Fruit fly (Drosophila melanogaster): ENCODE measurements around the gene HipHop.

The HipHop gene

DNA sequence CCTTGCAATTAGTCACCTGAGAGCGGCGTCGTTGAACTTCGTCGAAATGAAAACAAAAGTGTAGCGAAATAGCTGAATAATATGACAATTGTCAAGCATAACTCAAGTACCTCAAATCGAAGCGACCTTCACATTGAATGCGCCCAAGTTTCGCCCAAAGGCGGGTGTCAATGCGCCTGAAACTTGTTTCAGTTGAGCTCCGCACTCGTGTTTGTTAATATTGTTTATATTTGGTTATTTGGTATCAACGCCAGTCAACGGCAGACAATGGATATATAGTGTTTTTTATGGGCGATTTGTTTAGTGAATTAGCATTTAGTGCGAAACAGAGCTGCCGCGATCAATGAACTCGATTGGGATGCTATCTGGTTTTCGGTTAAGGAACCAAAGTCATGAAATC lies 40.9 kb downstream of the HipHop start:
- TF ChIP-seq h (GFP tag; optimal IDR thresholded peaks at IDR 0.05) (no peak), CrebA (GFP tag; optimal IDR thresholded peaks at IDR 0.05; ENCODE audit: borderline replicate concordance) (no peak), psq (GFP tag; optimal IDR thresholded peaks at IDR 0.05) (no peak), Dfd (GFP tag; optimal IDR thresholded peaks at IDR 0.05) (no peak), N (GFP tag; optimal IDR thresholded peaks at IDR 0.05) (no peak), lola (GFP tag; optimal IDR thresholded peaks at IDR 0.05) (no peak), Myc (optimal IDR thresholded peaks at IDR 0.05) (no peak), Hr83 (GFP tag; optimal IDR thresholded peaks at IDR 0.05; ENCODE audit: poor library complexity, severe bottlenecking) (no peak), dl (GFP tag; optimal IDR thresholded peaks at IDR 0.05; ENCODE audit: insufficient read depth in 1 of 2, partially characterized antibody in 2 of 2) (no peak), foxo (GFP tag; optimal IDR thresholded peaks at IDR 0.05) (no peak)

DNA sequence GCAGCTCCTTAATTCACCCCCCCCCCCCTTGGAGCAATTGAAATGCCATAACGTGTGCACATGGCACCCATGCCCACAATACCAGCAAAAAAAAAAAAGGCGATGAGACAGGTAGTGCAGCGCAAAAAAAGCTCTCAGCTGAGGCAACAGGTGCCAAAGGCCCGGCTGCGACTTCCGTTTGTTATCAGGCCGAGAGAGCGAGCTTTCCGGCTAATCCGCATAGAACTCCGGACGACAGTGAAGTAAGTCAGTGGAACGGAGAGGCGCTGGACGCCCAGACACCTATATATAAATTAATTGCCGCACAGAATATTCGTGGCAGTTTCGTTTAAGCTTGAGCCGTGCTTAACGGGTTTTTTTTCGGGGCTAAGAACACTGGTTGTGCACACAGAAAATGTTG lies 42.4 kb downstream of the HipHop start, which contains the start of gene CG6865:
Gene CG6865, plus strand, starts transcription at position 321 of the 400 bp plus-strand sequence.
- TF ChIP-seq foxo (GFP tag; optimal IDR thresholded peaks at IDR 0.05) (no peak), HLH106 (tag; optimal IDR thresholded peaks at IDR 0.05) (no peak), jim (GFP tag; optimal IDR thresholded peaks at IDR 0.05) (no peak), CG32264 (GFP tag; optimal IDR thresholded peaks at IDR 0.05) (no peak), br (GFP tag; optimal IDR thresholded peaks at IDR 0.05) (no peak), Myc (optimal IDR thresholded peaks at IDR 0.05) (no peak), Sp1 (GFP tag; optimal IDR thresholded peaks at IDR 0.05) (no peak), sv (GFP tag; optimal IDR thresholded peaks at IDR 0.05) (no peak), Hr78 (GFP tag; optimal IDR thresholded peaks at IDR 0.05) (no peak), dmrt93B (GFP tag; optimal IDR thresholded peaks at IDR 0.05) (no peak), Mio (GFP tag; optimal IDR thresholded peaks at IDR 0.05) (no peak), Rel (GFP tag; optimal IDR thresholded peaks at IDR 0.05) (no peak), Rel (tag; optimal IDR thresholded peaks at IDR 0.05) (no peak), Dif (GFP tag; optimal IDR thresholded peaks at IDR 0.05; ENCODE audit: partially characterized antibody) (no peak), h (GFP tag; optimal IDR thresholded peaks at IDR 0.05) (no peak), Abd-B (GFP tag; optimal IDR thresholded peaks at IDR 0.05) (no peak), lola (GFP tag; optimal IDR thresholded peaks at IDR 0.05) (no peak), brk (GFP tag; optimal IDR thresholded peaks at IDR 0.05) (no peak)

DNA sequence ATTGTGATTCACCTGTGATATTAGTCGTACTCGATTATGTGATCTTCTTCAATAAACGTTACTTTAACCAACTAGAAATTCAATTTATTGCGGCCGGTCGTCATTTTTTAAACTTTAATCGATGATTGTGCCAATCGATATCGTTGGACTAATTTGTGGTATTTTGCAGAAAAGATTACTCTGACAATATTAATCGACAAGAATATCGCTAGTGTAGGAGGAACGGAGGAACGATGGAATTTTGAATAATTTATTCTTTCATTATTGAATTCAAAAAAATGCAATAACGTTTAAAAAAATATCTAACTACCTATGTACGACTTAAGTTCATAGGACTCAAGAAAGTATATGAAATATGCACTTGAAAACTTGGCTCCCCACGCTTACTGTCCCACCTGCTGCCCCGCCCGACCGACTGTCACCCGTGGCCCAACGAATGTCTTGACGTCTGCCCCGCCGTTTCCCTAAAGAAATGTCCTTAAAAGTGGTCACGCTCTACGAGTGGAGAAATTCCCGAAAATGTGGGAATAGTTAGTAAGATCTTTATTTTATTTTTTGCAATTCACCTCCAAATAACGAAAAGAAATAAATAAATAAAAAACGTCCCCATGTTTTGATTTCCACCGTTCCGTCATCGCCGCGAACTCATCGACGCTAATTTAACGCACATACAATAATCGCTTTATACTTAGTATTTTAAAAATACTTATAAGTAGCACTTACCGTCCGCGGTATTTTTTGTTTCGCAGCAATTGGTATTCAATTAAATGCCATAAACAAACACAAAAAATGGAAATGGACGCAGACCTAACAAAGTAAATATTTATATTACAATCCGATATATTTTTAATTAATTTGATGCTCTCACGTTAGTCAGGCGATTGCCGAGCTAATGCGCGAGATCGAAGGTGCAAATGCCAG lies 44.7 kb downstream of the HipHop start, which contains the start of gene CG14074:
Gene CG14074, plus strand, starts transcription at position 779 of the 921 bp plus-strand sequence.
- TF ChIP-seq usp (GFP tag; optimal IDR thresholded peaks at IDR 0.05) = no peak
- no peak for TF ChIP-seq dl (GFP tag; optimal IDR thresholded peaks at IDR 0.05; ENCODE audit: insufficient read depth in 1 of 2, partially characterized antibody in 2 of 2)
- TF ChIP-seq fru (GFP tag; optimal IDR thresholded peaks at IDR 0.05) = no peak
- TF ChIP-seq br (GFP tag; optimal IDR thresholded peaks at IDR 0.05) = no peak
- TF ChIP-seq woc (GFP tag; optimal IDR thresholded peaks at IDR 0.05) = peak; percentile 11
- no peak for TF ChIP-seq Rel (GFP tag; optimal IDR thresholded peaks at IDR 0.05)
- TF ChIP-seq Rel (tag; optimal IDR thresholded peaks at IDR 0.05) = peak; percentile 52
- TF ChIP-seq Vsx2 (GFP tag; optimal IDR thresholded peaks at IDR 0.05; ENCODE audit: partially characterized antibody) = no peak
- peak; percentile 0 for TF ChIP-seq brk (GFP tag; optimal IDR thresholded peaks at IDR 0.05)
- TF ChIP-seq dmrt93B (GFP tag; optimal IDR thresholded peaks at IDR 0.05) = no peak
- TF ChIP-seq sage (GFP tag; optimal IDR thresholded peaks at IDR 0.05) = peak; percentile 64
- TF ChIP-seq Dfd (GFP tag; optimal IDR thresholded peaks at IDR 0.05) = no peak
- no peak for TF ChIP-seq rgr (GFP tag; optimal IDR thresholded peaks at IDR 0.05)
- TF ChIP-seq CG32264 (GFP tag; optimal IDR thresholded peaks at IDR 0.05) = no peak

DNA sequence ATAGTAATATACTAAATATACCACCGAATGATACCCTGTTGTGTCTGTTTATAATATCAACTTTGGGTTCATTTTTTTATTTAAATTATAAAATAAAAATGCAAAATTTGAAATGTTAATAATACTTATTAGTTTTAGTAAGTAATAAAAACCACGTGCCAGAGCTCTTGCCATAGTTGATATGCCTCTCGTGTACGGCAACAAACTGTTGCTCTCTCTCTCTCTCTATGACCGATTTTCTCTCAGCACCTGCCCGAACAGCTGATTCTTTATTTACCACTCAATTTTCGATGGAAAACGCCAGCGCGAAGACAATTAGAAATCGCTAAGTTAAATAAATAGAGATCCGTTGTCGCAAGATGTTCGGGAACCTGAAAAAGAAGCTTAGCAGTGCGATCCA lies 46.5 kb downstream of the HipHop start, which contains the start of gene Dysb:
Gene Dysb, plus strand, starts transcription at position 251 of the 400 bp plus-strand sequence.
- TF ChIP-seq CG32264 (GFP tag; optimal IDR thresholded peaks at IDR 0.05) (no peak), Hr83 (GFP tag; optimal IDR thresholded peaks at IDR 0.05; ENCODE audit: poor library complexity, severe bottlenecking) (peak; percentile 84), N (GFP tag; optimal IDR thresholded peaks at IDR 0.05) (no peak), usp (GFP tag; optimal IDR thresholded peaks at IDR 0.05) (no peak), ey (GFP tag; optimal IDR thresholded peaks at IDR 0.05) (peak; percentile 59), dmrt93B (GFP tag; optimal IDR thresholded peaks at IDR 0.05) (peak; percentile 28), brk (GFP tag; optimal IDR thresholded peaks at IDR 0.05) (peak; percentile 79), sv (GFP tag; optimal IDR thresholded peaks at IDR 0.05) (peak; percentile 73), Myc (optimal IDR thresholded peaks at IDR 0.05) (no peak), fru (GFP tag; optimal IDR thresholded peaks at IDR 0.05) (peak; percentile 70), foxo (GFP tag; optimal IDR thresholded peaks at IDR 0.05) (peak in 1 of 2 experiments; percentile 84), psq (GFP tag; optimal IDR thresholded peaks at IDR 0.05) (peak; percentile 76), CrebA (GFP tag; optimal IDR thresholded peaks at IDR 0.05; ENCODE audit: borderline replicate concordance) (no peak), CG9705 (GFP tag; optimal IDR thresholded peaks at IDR 0.05) (peak; percentile 67), woc (GFP tag; optimal IDR thresholded peaks at IDR 0.05) (peak; percentile 73), GATAd (GFP tag; optimal IDR thresholded peaks at IDR 0.05) (no peak), br (GFP tag; optimal IDR thresholded peaks at IDR 0.05) (peak; percentile 58), Dfd (GFP tag; optimal IDR thresholded peaks at IDR 0.05) (no peak), pan (optimal IDR thresholded peaks at IDR 0.05) (no peak), HLH106 (tag; optimal IDR thresholded peaks at IDR 0.05) (peak; percentile 78), tai (GFP tag; optimal IDR thresholded peaks at IDR 0.05) (no peak), rgr (GFP tag; optimal IDR thresholded peaks at IDR 0.05) (peak; percentile 83), Mio (GFP tag; optimal IDR thresholded peaks at IDR 0.05) (no peak), Abd-B (GFP tag; optimal IDR thresholded peaks at IDR 0.05) (no peak), h (GFP tag; optimal IDR thresholded peaks at IDR 0.05) (peak; percentile 72), Vsx2 (GFP tag; optimal IDR thresholded peaks at IDR 0.05; ENCODE audit: partially characterized antibody) (no peak), sage (GFP tag; optimal IDR thresholded peaks at IDR 0.05) (no peak), dsf (GFP tag; optimal IDR thresholded peaks at IDR 0.05; ENCODE audit: borderline replicate concordance) (peak; percentile 37), Dif (GFP tag; optimal IDR thresholded peaks at IDR 0.05; ENCODE audit: partially characterized antibody) (peak; percentile 54), Sp1 (GFP tag; optimal IDR thresholded peaks at IDR 0.05) (peak; percentile 78), jim (GFP tag; optimal IDR thresholded peaks at IDR 0.05) (no peak), Jra (GFP tag; optimal IDR thresholded peaks at IDR 0.05) (peak; percentile 48)

Measured in whole organism, wandering third instar larva.